Worm (Caenorhabditis elegans) whole organism, L1 larva: Measurements from ENCODE around the gene maph-1.3.

Experiments used
- C04F5.9 ChIP-seq: sonication (generic microtip); optimal IDR thresholded peaks from 2 replicates; lab custom pipeline; 2016; ENCODE audit warnings: missing genetic modification characterization, missing compliant biosample characterization
- C16A3.4 ChIP-seq: fragments of 150-350 bp; optimal IDR thresholded peaks from 2 replicates; lab custom pipeline; 2014; ENCODE audit warnings: missing biosample characterization, missing genetic modification characterization
- F16B12.6 ChIP-seq: fragments of 150-350 bp; optimal IDR thresholded peaks from 2 replicates; lab custom pipeline; 2014; ENCODE audit warnings: missing biosample characterization, missing genetic modification characterization
- Y116A8C.19 ChIP-seq: sonication (generic microtip); optimal IDR thresholded peaks from 2 replicates; lab custom pipeline; 2016; ENCODE audit warnings: missing compliant biosample characterization, missing genetic modification characterization, borderline replicate concordance
- aha-1 ChIP-seq: fragments of 150-350 bp; optimal IDR thresholded peaks from 2 replicates; lab custom pipeline; 2014; ENCODE audit warnings: missing biosample characterization, missing genetic modification characterization
- alr-1 ChIP-seq: fragments of 200-800 bp; sonication (Bioruptor generic); optimal IDR thresholded peaks from 2 replicates; lab custom pipeline; 2018; ENCODE audit warnings: borderline replicate concordance, mild to moderate bottlenecking, missing genetic modification characterization, missing compliant biosample characterization
- aly-2 ChIP-seq: fragments of 150-350 bp; optimal IDR thresholded peaks from 2 replicates; lab custom pipeline; 2014; ENCODE audit warnings: missing biosample characterization, missing genetic modification characterization
- ceh-63 ChIP-seq: fragments of 200-800 bp; sonication (Bioruptor generic); optimal IDR thresholded peaks from 2 replicates; lab custom pipeline; 2018; ENCODE audit warnings: mild to moderate bottlenecking, missing genetic modification characterization, missing compliant biosample characterization
- ces-1 ChIP-seq: fragments of 150-350 bp; optimal IDR thresholded peaks from 2 replicates; lab custom pipeline; 2014; ENCODE audit warnings: missing biosample characterization, missing genetic modification reagents, missing genetic modification characterization
- efl-1 ChIP-seq, 4 experiments: fragments of 150-350 bp; optimal IDR thresholded peaks in 3 of 4; peaks in 1 of 4; 1 replicate in 1 of 4; 2 replicates in 3 of 4; lab custom pipeline; 2014; ENCODE audit warnings: missing biosample characterization in 2 of 4, missing genetic modification characterization in 2 of 4, missing genetic modification reagents in 2 of 4
- efl-3 ChIP-seq: fragments of 200-800 bp; sonication (Bioruptor generic); optimal IDR thresholded peaks from 2 replicates; lab custom pipeline; 2018; ENCODE audit warnings: mild to moderate bottlenecking, missing genetic modification characterization, missing compliant biosample characterization
- elt-3 ChIP-seq, 6 experiments: fragments of 150-350 bp in 1 of 6; sonication (generic microtip); optimal IDR thresholded peaks; 2 replicates each; lab custom pipeline; 2017 to 2018; ENCODE audit warnings: missing biosample characterization in 6 of 6, missing genetic modification characterization in 6 of 6, inconsistent platforms in 1 of 6
- ets-5 ChIP-seq: fragments of 200-800 bp; sonication (Bioruptor generic); IDR thresholded peaks from 2 replicates; pipeline ENCODE4 v1.3.6; 2022; ENCODE audit warnings: missing genetic modification characterization, missing compliant biosample characterization
- grh-1 ChIP-seq: fragments of 200-800 bp; sonication (Bioruptor generic); IDR thresholded peaks from 2 replicates; pipeline ENCODE4 v1.3.6; 2022; ENCODE audit warnings: missing genetic modification reagents, missing genetic modification characterization, missing compliant biosample characterization
- hlh-17 ChIP-seq: fragments of 200-800 bp; sonication (Bioruptor generic); optimal IDR thresholded peaks from 2 replicates; lab custom pipeline; 2018; ENCODE audit warnings: missing genetic modification characterization, mild to moderate bottlenecking, missing compliant biosample characterization, moderate library complexity, borderline replicate concordance
- hlh-4 ChIP-seq: sonication (generic microtip); optimal IDR thresholded peaks from 2 replicates; lab custom pipeline; 2016; ENCODE audit warnings: mild to moderate bottlenecking, missing genetic modification characterization, missing compliant biosample characterization
- hpl-2 ChIP-seq: fragments of 150-350 bp; optimal IDR thresholded peaks from 2 replicates; lab custom pipeline; 2014; ENCODE audit warnings: missing biosample characterization, missing genetic modification reagents, missing genetic modification characterization
- irx-1 ChIP-seq: sonication (generic microtip); optimal IDR thresholded peaks from 2 replicates; lab custom pipeline; 2016; ENCODE audit warnings: missing genetic modification characterization, missing compliant biosample characterization
- isw-1 ChIP-seq: fragments of 200-800 bp; sonication (Bioruptor generic); IDR thresholded peaks from 2 replicates; pipeline ENCODE4 v1.3.6; 2022; ENCODE audit warnings: missing genetic modification characterization, missing compliant biosample characterization
- lin-13 ChIP-seq: fragments of 150-350 bp; optimal IDR thresholded peaks from 2 replicates; lab custom pipeline; 2014; ENCODE audit warnings: missing biosample characterization, missing genetic modification reagents, missing genetic modification characterization
- lin-35 ChIP-seq, 2 experiments: fragments of 150-350 bp; optimal IDR thresholded peaks; 2 replicates each; lab custom pipeline; 2014; ENCODE audit warnings: missing biosample characterization in 2 of 2, missing genetic modification characterization in 2 of 2, missing genetic modification reagents in 2 of 2
- lir-3 ChIP-seq: sonication (generic microtip); optimal IDR thresholded peaks from 2 replicates; lab custom pipeline; 2016; ENCODE audit warnings: mild to moderate bottlenecking, missing genetic modification characterization, moderate library complexity, missing compliant biosample characterization; ENCODE audit not compliant: poor library complexity
- lsy-2 ChIP-seq, 2 experiments: fragments of 150-350 bp; optimal IDR thresholded peaks; 2 replicates each; lab custom pipeline; 2014; ENCODE audit warnings: missing biosample characterization in 2 of 2, missing genetic modification characterization in 2 of 2
- mab-9 ChIP-seq: fragments of 200-800 bp; sonication (Bioruptor generic); IDR thresholded peaks from 2 replicates; pipeline ENCODE4 v1.3.6; 2022; ENCODE audit warnings: missing genetic modification reagents, missing genetic modification characterization, missing compliant biosample characterization
- mdl-1 ChIP-seq, 2 experiments: fragments of 150-350 bp; optimal IDR thresholded peaks; 2 replicates each; lab custom pipeline; 2014 to 2017; ENCODE audit warnings: missing biosample characterization in 2 of 2, missing genetic modification characterization in 2 of 2, inconsistent platforms in 1 of 2
- nhr-11 ChIP-seq: fragments of 150-350 bp; optimal IDR thresholded peaks from 2 replicates; lab custom pipeline; 2014; ENCODE audit warnings: missing biosample characterization, missing genetic modification characterization
- nhr-12 ChIP-seq: sonication (generic microtip); optimal IDR thresholded peaks from 2 replicates; lab custom pipeline; 2017; ENCODE audit warnings: missing biosample characterization, missing genetic modification characterization
- nhr-19 ChIP-seq: fragments of 200-800 bp; sonication (Bioruptor generic); conservative IDR thresholded peaks from 2 replicates; pipeline ENCODE4 v1.3.6; 2022; ENCODE audit warnings: missing genetic modification characterization, missing compliant biosample characterization
- nhr-20 ChIP-seq: sonication (generic microtip); optimal IDR thresholded peaks from 2 replicates; lab custom pipeline; 2016; ENCODE audit warnings: mild to moderate bottlenecking, missing genetic modification characterization, missing compliant biosample characterization
- nhr-47 ChIP-seq: sonication (generic microtip); optimal IDR thresholded peaks from 2 replicates; lab custom pipeline; 2016; ENCODE audit warnings: mild to moderate bottlenecking, missing genetic modification characterization, moderate library complexity, missing compliant biosample characterization
- nhr-76 ChIP-seq: sonication (generic microtip); optimal IDR thresholded peaks from 2 replicates; lab custom pipeline; 2017; ENCODE audit warnings: missing biosample characterization, missing genetic modification characterization
- nhr-77 ChIP-seq: fragments of 150-350 bp; optimal IDR thresholded peaks from 2 replicates; lab custom pipeline; 2014; ENCODE audit warnings: missing biosample characterization, missing genetic modification characterization
- nhr-90 ChIP-seq: sonication (generic microtip); optimal IDR thresholded peaks from 2 replicates; lab custom pipeline; 2016; ENCODE audit warnings: mild to moderate bottlenecking, missing genetic modification characterization, missing compliant biosample characterization; ENCODE audit not compliant: poor library complexity
- pax-3 ChIP-seq: fragments of 200-800 bp; sonication (Bioruptor generic); optimal IDR thresholded peaks from 2 replicates; lab custom pipeline; 2018; ENCODE audit warnings: mild to moderate bottlenecking, missing genetic modification characterization, moderate library complexity, missing compliant biosample characterization
- pqm-1 ChIP-seq: sonication (generic microtip); optimal IDR thresholded peaks from 3 replicates; lab custom pipeline; 2017; ENCODE audit warnings: missing biosample characterization, missing genetic modification characterization
- skn-1 ChIP-seq: fragments of 150-350 bp; optimal IDR thresholded peaks from 2 replicates; lab custom pipeline; 2014; ENCODE audit warnings: missing biosample characterization, missing genetic modification characterization
- snpc-4 ChIP-seq: fragments of 150-350 bp; optimal IDR thresholded peaks from 2 replicates; lab custom pipeline; 2014; ENCODE audit warnings: missing biosample characterization, missing genetic modification characterization
- sox-4 ChIP-seq: sonication (generic microtip); optimal IDR thresholded peaks from 2 replicates; lab custom pipeline; 2016; ENCODE audit warnings: missing genetic modification characterization, missing compliant biosample characterization
- sup-37 ChIP-seq: fragments of 200-800 bp; sonication (Bioruptor generic); optimal IDR thresholded peaks from 2 replicates; lab custom pipeline; 2018; ENCODE audit warnings: mild to moderate bottlenecking, missing genetic modification characterization, missing compliant biosample characterization
- swsn-7 ChIP-seq: sonication (generic microtip); optimal IDR thresholded peaks from 2 replicates; lab custom pipeline; 2016; ENCODE audit warnings: missing genetic modification characterization, missing compliant biosample characterization
- tbx-2 ChIP-seq: sonication (generic microtip); optimal IDR thresholded peaks from 2 replicates; lab custom pipeline; 2016; ENCODE audit warnings: missing genetic modification characterization, missing compliant biosample characterization
- unc-130 ChIP-seq: fragments of 150-350 bp; optimal IDR thresholded peaks from 2 replicates; lab custom pipeline; 2017; ENCODE audit warnings: missing biosample characterization, missing genetic modification characterization, inconsistent platforms
- unc-62 ChIP-seq: fragments of 150-350 bp; optimal IDR thresholded peaks from 2 replicates; lab custom pipeline; 2014; ENCODE audit warnings: missing biosample characterization, missing genetic modification reagents, missing genetic modification characterization
- unc-86 ChIP-seq: sonication (generic microtip); optimal IDR thresholded peaks from 2 replicates; lab custom pipeline; 2016; ENCODE audit warnings: missing genetic modification characterization, missing compliant biosample characterization
- vab-15 ChIP-seq: sonication (generic microtip); optimal IDR thresholded peaks from 2 replicates; lab custom pipeline; 2017; ENCODE audit warnings: missing genotype, mild to moderate bottlenecking, missing genetic modification characterization, missing compliant biosample characterization
- zag-1 ChIP-seq: fragments of 150-350 bp; optimal IDR thresholded peaks from 2 replicates; lab custom pipeline; 2014; ENCODE audit warnings: missing biosample characterization, missing genetic modification characterization
- ztf-11 ChIP-seq, 2 experiments: sonication (generic microtip); optimal IDR thresholded peaks; 2 replicates each; lab custom pipeline; 2016 to 2017; ENCODE audit warnings: missing genetic modification characterization in 2 of 2, missing biosample characterization in 1 of 2, missing compliant biosample characterization in 1 of 2
- ztf-4 ChIP-seq: fragments of 150-350 bp; optimal IDR thresholded peaks from 2 replicates; lab custom pipeline; 2014; ENCODE audit warnings: missing biosample characterization, missing genetic modification characterization

maph-1.3 gene

DNA sequence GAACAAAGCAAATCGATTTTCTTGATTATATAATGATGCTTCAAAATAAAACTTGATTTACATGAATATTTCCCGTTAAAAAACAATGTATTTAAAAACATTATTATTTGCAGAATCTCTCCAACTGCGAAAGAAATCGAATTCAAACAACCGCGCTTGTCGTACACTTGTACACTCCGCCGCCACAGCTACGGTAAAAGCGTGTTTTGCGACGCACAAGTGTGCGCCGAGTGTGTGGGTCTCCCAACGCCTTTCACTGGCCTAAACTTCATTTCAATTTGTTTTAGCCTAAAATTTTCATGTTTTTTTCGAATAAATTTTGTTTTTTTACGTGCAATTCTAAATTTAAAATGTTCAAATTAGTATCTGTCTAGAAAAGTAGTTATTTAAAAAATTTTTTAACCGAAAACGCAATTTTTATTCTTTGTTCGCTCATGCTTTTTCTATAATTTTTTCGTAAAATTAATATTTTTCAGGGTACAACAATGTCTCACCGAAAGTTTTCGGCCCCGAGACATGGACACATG is 22.7 kb downstream of the maph-1.3 start, which contains the start of gene rpl-3 (continued):
- peak; percentile 95 for TF ChIP-seq snpc-4 (tag; lab: Kevin White, UChicago)
- TF ChIP-seq tbx-2 (tag; lab: Kevin White, UChicago): peak; percentile 100
- TF ChIP-seq pax-3 (tag; lab: Kevin White, UChicago): peak; percentile 100
- peak; percentile 99 to 100 for TF ChIP-seq ztf-11 (tag; optimal IDR thresholded peaks at IDR 0.05; lab: Kevin White, UChicago)
- peak; percentile 100 for TF ChIP-seq nhr-19 (GFP tag; lab: Robert Waterston, UW)
- peak; percentile 100 for TF ChIP-seq lin-35 (GFP tag; optimal IDR thresholded peaks at IDR 0.05; lab: Kevin White, UChicago)
- TF ChIP-seq mdl-1 (tag; optimal IDR thresholded peaks at IDR 0.05; lab: Kevin White, UChicago): peak; percentile 70 to 99
- peak; percentile 99 for TF ChIP-seq zag-1 (tag; lab: Kevin White, UChicago)
- TF ChIP-seq swsn-7 (tag; lab: Kevin White, UChicago): peak; percentile 100
- TF ChIP-seq hlh-17 (GFP tag; lab: Kevin White, UChicago): peak; percentile 97
- TF ChIP-seq ceh-63 (GFP tag; lab: Kevin White, UChicago): peak; percentile 100
- peak; percentile 100 for TF ChIP-seq efl-3 (GFP tag; lab: Kevin White, UChicago)
- TF ChIP-seq sup-37 (GFP tag; lab: Kevin White, UChicago): peak; percentile 100
- peak; percentile 98 for TF ChIP-seq nhr-76 (tag; lab: Kevin White, UChicago)
- TF ChIP-seq elt-3 (tag; optimal IDR thresholded peaks at IDR 0.05; lab: Kevin White, UChicago): peak; percentile 100
- TF ChIP-seq Y116A8C.19 (tag; lab: Kevin White, UChicago): peak; percentile 86
- peak; percentile 100 for TF ChIP-seq ztf-4 (tag; lab: Kevin White, UChicago)
- TF ChIP-seq nhr-77 (tag; lab: Kevin White, UChicago): peak; percentile 100
- TF ChIP-seq aly-2: peak; percentile 99
- TF ChIP-seq nhr-12: peak; percentile 89
- TF ChIP-seq grh-1 (GFP tag; lab: Robert Waterston, UW): peak; percentile 100
- peak; percentile 100 for TF ChIP-seq nhr-90
- peak; percentile 99 for TF ChIP-seq skn-1
- peak; percentile 88 for TF ChIP-seq F16B12.6
- peak; percentile 100 for TF ChIP-seq nhr-11 (tag; lab: Kevin White, UChicago)
- peak; percentile 100 for TF ChIP-seq mab-9 (GFP tag; lab: Robert Waterston, UW)
- peak; percentile 98 for TF ChIP-seq unc-62
- TF ChIP-seq isw-1 (GFP tag; lab: Robert Waterston, UW): peak; percentile 100
- TF ChIP-seq aha-1 (tag; lab: Kevin White, UChicago): peak; percentile 99
- TF ChIP-seq irx-1 (tag; lab: Kevin White, UChicago): peak; percentile 100
- TF ChIP-seq C04F5.9 (tag; lab: Kevin White, UChicago): peak; percentile 99
- TF ChIP-seq C16A3.4 (tag; lab: Kevin White, UChicago): peak; percentile 100

DNA sequence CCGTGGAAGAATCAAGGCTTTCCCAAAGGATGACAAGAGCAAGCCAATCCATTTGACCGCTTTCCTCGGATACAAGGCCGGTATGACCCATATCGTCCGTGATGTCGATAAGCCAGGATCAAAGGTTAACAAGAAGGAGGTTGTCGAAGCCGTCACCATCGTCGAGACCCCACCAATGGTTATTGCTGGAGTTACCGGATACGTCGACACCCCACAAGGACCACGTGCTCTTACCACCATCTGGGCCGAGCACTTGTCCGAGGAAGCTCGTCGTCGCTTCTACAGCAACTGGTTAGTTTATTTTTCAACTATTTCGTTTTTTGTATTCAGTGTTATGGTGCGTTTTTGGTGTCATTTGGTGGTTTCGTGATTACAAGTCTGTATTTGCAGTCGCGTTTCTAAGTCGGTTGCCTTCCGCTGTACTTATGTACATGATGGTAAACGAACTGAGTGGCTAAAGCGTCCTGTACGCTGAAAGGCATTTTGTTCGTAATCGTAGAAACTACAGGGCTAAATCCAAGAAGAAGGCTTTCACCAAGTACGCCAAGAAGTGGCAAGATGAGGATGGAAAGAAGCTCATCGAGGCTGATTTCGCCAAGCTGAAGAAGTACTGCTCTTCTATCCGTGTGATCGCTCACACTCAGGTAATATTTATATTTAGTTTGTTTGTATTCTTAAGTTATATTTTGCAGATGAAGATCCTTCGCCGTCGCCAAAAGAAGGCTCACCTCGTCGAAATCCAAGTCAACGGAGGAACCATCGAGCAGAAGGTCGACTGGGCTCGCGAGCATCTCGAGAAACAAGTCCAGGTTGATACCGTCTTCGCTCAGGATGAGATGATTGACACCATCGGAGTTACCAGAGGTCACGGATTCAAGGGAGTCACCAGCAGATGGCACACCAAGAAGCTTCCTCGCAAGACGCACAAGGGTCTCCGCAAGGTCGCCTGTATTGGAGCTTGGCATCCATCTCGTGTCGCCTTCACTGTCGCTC is 23.5 kb downstream of the maph-1.3 start:
- TF ChIP-seq lin-13: no peak
- TF ChIP-seq vab-15 (tag; lab: Kevin White, UChicago): peak; percentile 14
- TF ChIP-seq unc-130 (tag; lab: Kevin White, UChicago): no peak
- no peak for TF ChIP-seq hlh-4 (tag; lab: Kevin White, UChicago)
- no peak for TF ChIP-seq ces-1 (GFP tag; lab: Kevin White, UChicago)
- peak; percentile 80 for TF ChIP-seq alr-1 (tag; lab: Kevin White, UChicago)
- no peak for TF ChIP-seq nhr-77 (tag; lab: Kevin White, UChicago)
- no peak for TF ChIP-seq nhr-19 (GFP tag; lab: Robert Waterston, UW)
- TF ChIP-seq nhr-12: no peak
- TF ChIP-seq unc-86: no peak
- no peak for TF ChIP-seq nhr-20 (tag; lab: Kevin White, UChicago)
- TF ChIP-seq aly-2: no peak
- no peak for TF ChIP-seq lsy-2 (tag; optimal IDR thresholded peaks at IDR 0.05; lab: Kevin White, UChicago)
- no peak for TF ChIP-seq hpl-2
- TF ChIP-seq irx-1 (tag; lab: Kevin White, UChicago): no peak
- TF ChIP-seq pqm-1 (tag; lab: Kevin White, UChicago): no peak
- TF ChIP-seq ceh-63 (GFP tag; lab: Kevin White, UChicago): no peak
- no peak for TF ChIP-seq efl-1 (optimal IDR thresholded peaks at IDR 0.05; lab: Kevin White, UChicago)
- TF ChIP-seq efl-1 (GFP tag; optimal IDR thresholded peaks at IDR 0.05 in 1 of 2; lab: Kevin White, UChicago): peak in 1 of 2 experiments; percentile 77
- TF ChIP-seq lir-3: no peak
- no peak for TF ChIP-seq ets-5 (GFP tag; lab: Robert Waterston, UW)
- TF ChIP-seq sox-4 (tag; lab: Kevin White, UChicago): no peak
- TF ChIP-seq nhr-47 (tag; lab: Kevin White, UChicago): no peak
